Worm (Caenorhabditis elegans) whole organism, young adult: ENCODE measurements around the gene syp-1.

Experiments
- D2030.7 ChIP-seq: fragments of 200-800 bp; sonication (Bioruptor generic); IDR thresholded peaks from 2 replicates; pipeline ENCODE4 v1.3.6; 2022; ENCODE audit warnings: missing genetic modification reagents, missing genetic modification characterization, missing compliant biosample characterization
- F23B12.7 ChIP-seq: sonication (generic microtip); optimal IDR thresholded peaks from 2 replicates; lab custom pipeline; 2017; ENCODE audit warnings: missing genetic modification characterization, mild to moderate bottlenecking, missing compliant biosample characterization, antibody characterized with exemption, moderate library complexity; ENCODE audit not compliant: insufficient read depth
- F37B4.10 ChIP-seq: fragments of 200-800 bp; sonication (Bioruptor generic); IDR thresholded peaks from 2 replicates; pipeline ENCODE4 v1.3.6; 2022; ENCODE audit warnings: missing genetic modification characterization, missing compliant biosample characterization
- F57A8.1 ChIP-seq: fragments of 200-800 bp; sonication (Bioruptor generic); optimal IDR thresholded peaks from 2 replicates; lab custom pipeline; 2018; ENCODE audit warnings: mild to moderate bottlenecking, missing genetic modification characterization, moderate library complexity, missing compliant biosample characterization
- F57C9.4 ChIP-seq: sonication (generic microtip); optimal IDR thresholded peaks from 2 replicates; lab custom pipeline; 2017; ENCODE audit warnings: mild to moderate bottlenecking, missing genetic modification characterization, missing compliant biosample characterization
- K11D2.4 ChIP-seq: fragments of 200-800 bp; sonication (Bioruptor generic); IDR thresholded peaks from 2 replicates; pipeline ENCODE4 v1.3.6; 2022; ENCODE audit warnings: missing genetic modification reagents, missing genetic modification characterization, missing compliant biosample characterization
- T26A5.8 ChIP-seq: sonication (generic microtip); optimal IDR thresholded peaks from 2 replicates; lab custom pipeline; 2016; ENCODE audit warnings: missing genetic modification characterization, missing compliant biosample characterization
- Y53F4B.3 ChIP-seq: fragments of 200-800 bp; sonication (Bioruptor generic); IDR thresholded peaks from 2 replicates; pipeline ENCODE4 v1.3.6; 2022; ENCODE audit warnings: missing genetic modification reagents, missing genetic modification characterization, missing compliant biosample characterization
- athp-1 ChIP-seq: sonication (generic microtip); optimal IDR thresholded peaks from 2 replicates; lab custom pipeline; 2017; ENCODE audit warnings: mild to moderate bottlenecking, missing genetic modification characterization, missing compliant biosample characterization
- attf-3 ChIP-seq: fragments of 200-800 bp; sonication (Bioruptor generic); conservative IDR thresholded peaks from 2 replicates; pipeline ENCODE4 v1.3.6; 2022; ENCODE audit warnings: missing genetic modification reagents, missing genetic modification characterization, missing compliant biosample characterization
- cebp-2 ChIP-seq: fragments of 200-800 bp; sonication (Bioruptor generic); IDR thresholded peaks from 2 replicates; pipeline ENCODE4 v1.3.6; 2022; ENCODE audit warnings: missing genetic modification characterization, missing compliant biosample characterization
- ceh-91 ChIP-seq: fragments of 200-800 bp; sonication (Bioruptor generic); IDR thresholded peaks from 2 replicates; pipeline ENCODE4 v1.3.6; 2022; ENCODE audit warnings: missing genetic modification reagents, missing genetic modification characterization, missing compliant biosample characterization
- egl-18 ChIP-seq: fragments of 200-800 bp; sonication (Bioruptor generic); IDR thresholded peaks from 2 replicates; pipeline ENCODE4 v1.3.6; 2022; ENCODE audit warnings: missing genetic modification reagents, missing genetic modification characterization, missing compliant biosample characterization
- ets-4 ChIP-seq: fragments of 200-800 bp; sonication (Bioruptor generic); optimal IDR thresholded peaks from 2 replicates; lab custom pipeline; 2018; ENCODE audit warnings: mild to moderate bottlenecking, missing genetic modification characterization, missing compliant biosample characterization
- hlh-26 ChIP-seq: fragments of 200-800 bp; sonication (Bioruptor generic); conservative IDR thresholded peaks from 2 replicates; pipeline ENCODE4 v1.3.6; 2022; ENCODE audit warnings: missing genetic modification reagents, missing genetic modification characterization, missing compliant biosample characterization
- hrde-1 ChIP-seq: sonication (generic microtip); optimal IDR thresholded peaks from 2 replicates; lab custom pipeline; 2016; ENCODE audit warnings: missing genetic modification characterization, mild to moderate bottlenecking, missing compliant biosample characterization, moderate library complexity, missing genotype, missing genetic modification reagents, borderline replicate concordance
- hsf-1 ChIP-seq: fragments of 200-800 bp; sonication (Bioruptor generic); IDR thresholded peaks from 2 replicates; pipeline ENCODE4 v1.3.6; 2022; ENCODE audit warnings: missing genetic modification reagents, missing genetic modification characterization, missing compliant biosample characterization
- lin-40 ChIP-seq: sonication (generic microtip); optimal IDR thresholded peaks from 2 replicates; lab custom pipeline; 2016; ENCODE audit warnings: missing genetic modification characterization, mild to moderate bottlenecking, missing compliant biosample characterization, missing genotype, missing genetic modification reagents
- lin-54 ChIP-seq: fragments of 200-800 bp; sonication (Bioruptor generic); optimal IDR thresholded peaks from 2 replicates; lab custom pipeline; 2018; ENCODE audit warnings: mild to moderate bottlenecking, missing genetic modification characterization, missing compliant biosample characterization
- lir-1 ChIP-seq: fragments of 200-800 bp; sonication (Bioruptor generic); conservative IDR thresholded peaks from 2 replicates; pipeline ENCODE4 v1.3.6; 2022; ENCODE audit warnings: missing genetic modification reagents, missing genetic modification characterization, missing compliant biosample characterization
- madf-3 ChIP-seq: fragments of 200-800 bp; sonication (Bioruptor generic); IDR thresholded peaks from 2 replicates; pipeline ENCODE4 v1.3.6; 2022; ENCODE audit warnings: missing genetic modification reagents, missing genetic modification characterization, missing compliant biosample characterization
- madf-8 ChIP-seq: fragments of 200-800 bp; sonication (Bioruptor generic); conservative IDR thresholded peaks from 2 replicates; pipeline ENCODE4 v1.3.6; 2022; ENCODE audit warnings: missing genetic modification reagents, missing genetic modification characterization, missing compliant biosample characterization
- mcd-1 ChIP-seq: fragments of 200-800 bp; sonication (Bioruptor generic); IDR thresholded peaks from 2 replicates; pipeline ENCODE4 v1.3.6; 2022; ENCODE audit warnings: missing genetic modification reagents, missing genetic modification characterization, missing compliant biosample characterization
- mxl-1 ChIP-seq: sonication (generic microtip); optimal IDR thresholded peaks from 2 replicates; lab custom pipeline; 2016; ENCODE audit warnings: missing genetic modification characterization, missing compliant biosample characterization
- nfya-1 ChIP-seq: sonication (generic microtip); optimal IDR thresholded peaks from 2 replicates; lab custom pipeline; 2017; ENCODE audit warnings: antibody characterized with exemption, missing compliant biosample characterization, missing genetic modification characterization, borderline replicate concordance; ENCODE audit not compliant: insufficient read depth
- nhr-120 ChIP-seq: fragments of 200-800 bp; sonication (Bioruptor generic); IDR thresholded peaks from 2 replicates; pipeline ENCODE4 v1.3.6; 2022; ENCODE audit warnings: missing genetic modification characterization, missing compliant biosample characterization
- pbrm-1 ChIP-seq: fragments of 200-800 bp; sonication (Bioruptor generic); IDR thresholded peaks from 2 replicates; pipeline ENCODE4 v1.3.6; 2022; ENCODE audit warnings: missing genetic modification reagents, missing genetic modification characterization, missing compliant biosample characterization
- rpc-1 ChIP-seq, 2 experiments: fragments of 150-350 bp in 1 of 2; sonication (generic microtip) in 1 of 2; optimal IDR thresholded peaks; 2 replicates each; lab custom pipeline; 2014 to 2018; ENCODE audit warnings: missing biosample characterization in 1 of 2, missing genetic modification characterization in 1 of 2, missing genetic modification reagents in 1 of 2, missing genotype in 1 of 2
- somi-1 ChIP-seq: fragments of 200-800 bp; sonication (Bioruptor generic); optimal IDR thresholded peaks from 2 replicates; lab custom pipeline; 2018; ENCODE audit warnings: mild to moderate bottlenecking, missing genetic modification characterization, missing compliant biosample characterization
- tbp1 ChIP-seq: fragments of 200-800 bp; sonication (Bioruptor generic); optimal IDR thresholded peaks from 2 replicates; lab custom pipeline; 2018; ENCODE audit warnings: mild to moderate bottlenecking, missing genetic modification characterization, missing compliant biosample characterization
- unc-62 ChIP-seq: fragments of 150-350 bp; optimal IDR thresholded peaks from 2 replicates; lab custom pipeline; 2014; ENCODE audit warnings: missing biosample characterization, missing genetic modification reagents, missing genetic modification characterization
- xnd-1 ChIP-seq: sonication (generic microtip); optimal IDR thresholded peaks from 2 replicates; lab custom pipeline; 2016; ENCODE audit warnings: missing genotype, missing genetic modification reagents, missing genetic modification characterization, missing compliant biosample characterization
- ztf-18 ChIP-seq: sonication (generic microtip); optimal IDR thresholded peaks from 2 replicates; lab custom pipeline; 2016; ENCODE audit warnings: missing genotype, mild to moderate bottlenecking, missing genetic modification characterization, missing compliant biosample characterization
- ztf-28 ChIP-seq: fragments of 200-800 bp; sonication (Bioruptor generic); IDR thresholded peaks from 2 replicates; pipeline ENCODE4 v1.3.6; 2022; ENCODE audit warnings: missing genetic modification reagents, missing genetic modification characterization, missing compliant biosample characterization
- ztf-3 ChIP-seq: fragments of 200-800 bp; sonication (Bioruptor generic); optimal IDR thresholded peaks from 2 replicates; lab custom pipeline; 2018; ENCODE audit warnings: mild to moderate bottlenecking, missing genetic modification characterization, missing compliant biosample characterization
- ztf-6 ChIP-seq: fragments of 200-800 bp; sonication (Bioruptor generic); IDR thresholded peaks from 2 replicates; pipeline ENCODE4 v1.3.6; 2022; ENCODE audit warnings: missing genetic modification reagents, missing genetic modification characterization, missing compliant biosample characterization

The syp-1 gene

ce11 chrV:16445676-16446075 lies 41.6 kb downstream of the syp-1 start, which contains the start of gene T08G3.6:
TSS of gene T08G3.6 (plus strand) at chrV:16445976.
- no peak for TF ChIP-seq nhr-120 (GFP tag; lab: Robert Waterston, UW)
- TF ChIP-seq ztf-28 = no peak
- TF ChIP-seq lin-54 = no peak
- no peak for TF ChIP-seq K11D2.4 (GFP tag; lab: Robert Waterston, UW)
- TF ChIP-seq ets-4 (GFP tag; lab: Kevin White, UChicago) = no peak
- no peak for TF ChIP-seq athp-1 (tag; lab: Kevin White, UChicago)
- no peak for TF ChIP-seq ztf-3 (GFP tag; lab: Kevin White, UChicago)
- TF ChIP-seq nfya-1 (tag; lab: Kevin White, UChicago) = no peak
- TF ChIP-seq pbrm-1 (GFP tag; lab: Robert Waterston, UW) = no peak
- no peak for TF ChIP-seq ztf-6
- TF ChIP-seq rpc-1 (optimal IDR thresholded peaks at IDR 0.05; lab: Kevin White, UChicago) = no peak
- TF ChIP-seq rpc-1 (tag; optimal IDR thresholded peaks at IDR 0.05; lab: Kevin White, UChicago) = no peak
- no peak for TF ChIP-seq xnd-1 (tag; lab: Kevin White, UChicago)
- TF ChIP-seq cebp-2 (GFP tag; lab: Robert Waterston, UW) = no peak
- no peak for TF ChIP-seq hsf-1 (GFP tag; lab: Robert Waterston, UW)
- TF ChIP-seq Y53F4B.3 = no peak

- TF ChIP-seq hrde-1 (tag; lab: Kevin White, UChicago) = no peak
- TF ChIP-seq hlh-26 (GFP tag; lab: Robert Waterston, UW) = no peak
- TF ChIP-seq F57C9.4 (tag; lab: Kevin White, UChicago) = no peak
- no peak for TF ChIP-seq pbrm-1 (GFP tag; lab: Robert Waterston, UW)
- TF ChIP-seq lin-40 (tag; lab: Kevin White, UChicago) = no peak
- no peak for TF ChIP-seq mxl-1 (tag; lab: Kevin White, UChicago)
- no peak for TF ChIP-seq unc-62 (GFP tag; lab: Kevin White, UChicago)
- TF ChIP-seq mcd-1 = no peak
- TF ChIP-seq ztf-6 = no peak
- no peak for TF ChIP-seq ztf-18 (tag; lab: Kevin White, UChicago)
- TF ChIP-seq somi-1 (GFP tag; lab: Kevin White, UChicago) = no peak
- TF ChIP-seq ceh-91 (GFP tag; lab: Robert Waterston, UW) = no peak
- TF ChIP-seq D2030.7 = no peak
- TF ChIP-seq T26A5.8 (tag; lab: Kevin White, UChicago) = no peak
- TF ChIP-seq F23B12.7 (tag; lab: Kevin White, UChicago) = no peak
- TF ChIP-seq F37B4.10 (GFP tag; lab: Robert Waterston, UW) = no peak
- TF ChIP-seq madf-8 (GFP tag; lab: Robert Waterston, UW) = no peak
- no peak for TF ChIP-seq attf-3 (GFP tag; lab: Robert Waterston, UW)
- TF ChIP-seq, all 124 proteins: peak for 0
These were observed 42.1 kb downstream of the syp-1 start for ce11 chrV:16446191-16446590.

- TF ChIP-seq lir-1 (GFP tag; lab: Robert Waterston, UW) = no peak
- TF ChIP-seq, all 124 proteins: peak for 0
These were observed 43.7 kb downstream of the syp-1 start, which contains the start of gene T08G3.13 for ce11 chrV:16447735-16448134. TSS of gene T08G3.13 (plus strand) at chrV:16448035.

ce11 chrV:16455065-16455464 lies 51.0 kb downstream of the syp-1 start, which contains the start of gene str-14:
TSS of gene str-14 (minus strand) at chrV:16455165.
- no peak for TF ChIP-seq unc-62 (GFP tag; lab: Kevin White, UChicago)
- no peak for TF ChIP-seq egl-18
- no peak for TF ChIP-seq F57A8.1 (GFP tag; lab: Kevin White, UChicago)
- TF ChIP-seq cebp-2 (GFP tag; lab: Robert Waterston, UW) = no peak
- TF ChIP-seq tbp1 (GFP tag; lab: Kevin White, UChicago) = no peak
- TF ChIP-seq madf-3 = no peak
- TF ChIP-seq, all 124 proteins: peak for 0
